Worm (Caenorhabditis elegans) whole organism, dauer: ENCODE results near the gene T07A9.14.

Experiments used
- unc-62 ChIP-seq: sonication (generic microtip); optimal IDR thresholded peaks from 2 replicates; lab custom pipeline; 2017; ENCODE audit warnings: missing biosample characterization, missing genetic modification reagents, missing genetic modification characterization

Gene T07A9.14

DNA sequence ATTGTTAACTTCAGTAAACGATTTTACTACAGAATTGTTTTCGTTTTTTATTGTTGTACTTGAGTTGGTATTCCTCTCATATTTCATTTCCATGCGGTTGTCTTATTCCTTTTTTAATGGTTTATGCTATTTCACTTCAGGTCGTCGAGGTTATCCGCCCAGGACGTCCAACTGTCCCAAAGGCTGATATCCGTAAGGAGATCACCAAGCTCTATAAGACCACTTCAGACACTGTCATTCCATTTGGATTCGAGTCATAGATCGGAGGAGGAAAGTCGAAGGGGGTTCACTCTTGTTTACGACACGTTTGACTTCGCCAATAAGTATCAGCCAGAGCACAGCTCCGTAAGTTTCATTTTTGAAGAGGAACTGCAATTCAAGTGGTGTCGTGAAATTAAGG lies at the start of gene T07A9.14:
Gene T07A9.14 (plus strand): TSS at position 124 of the 400 bp plus-strand sequence.
- TF ChIP-seq unc-62 (GFP tag; lab: Kevin White, UChicago), result no peak

DNA sequence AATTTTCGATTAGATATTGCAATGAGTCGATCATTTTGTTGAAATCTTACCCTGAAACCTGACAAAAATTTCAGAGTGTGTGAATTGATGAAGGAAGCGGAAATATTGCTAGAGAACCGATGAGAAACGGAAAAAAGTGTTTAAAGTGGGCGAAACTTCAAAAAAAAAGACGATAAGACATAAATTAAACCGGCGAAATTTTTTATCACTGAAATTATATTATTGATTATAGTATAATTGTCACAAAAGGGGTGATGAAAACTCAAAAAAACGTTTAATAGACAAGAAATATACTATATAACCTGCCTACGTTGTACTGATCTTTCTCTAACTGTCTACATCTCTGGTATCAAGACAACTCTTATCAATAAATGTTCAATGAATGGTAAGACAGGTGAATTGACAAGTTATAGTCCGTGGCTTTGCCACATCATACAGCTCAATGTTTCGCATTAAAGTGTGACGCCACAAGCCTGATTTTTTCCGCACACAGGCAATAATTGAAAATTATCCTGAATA lies 49.3 kb upstream of the T07A9.14 start, which contains the start of gene pxmp-4:
Gene pxmp-4 (minus strand): TSS at position 51 of the 519 bp plus-strand sequence.
- TF ChIP-seq unc-62 (GFP tag; lab: Kevin White, UChicago), result no peak

ce11 chrIV:338192-338831 lies 48.2 kb upstream of the T07A9.14 start:
- no peak for TF ChIP-seq unc-62 (GFP tag; lab: Kevin White, UChicago)

DNA sequence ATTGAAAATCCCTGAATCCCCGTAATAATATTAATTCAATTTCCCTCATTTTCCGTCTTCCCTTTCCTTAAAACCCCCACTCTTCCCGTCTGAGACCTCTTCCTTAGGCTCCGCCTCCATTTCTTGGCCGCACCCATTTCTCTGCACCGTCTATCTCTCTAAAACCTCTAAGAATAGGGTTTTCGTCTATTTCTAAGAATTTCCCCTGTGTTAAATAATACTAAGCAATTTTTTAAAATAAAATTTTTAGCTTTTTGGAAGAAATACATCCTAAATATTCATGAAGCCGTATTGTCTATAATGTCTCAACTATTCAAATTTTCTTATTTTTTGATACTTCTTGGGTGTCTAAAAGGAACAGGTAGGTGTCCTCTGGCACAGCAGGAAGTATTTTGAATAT lies 47.0 kb upstream of the T07A9.14 start, which contains the start of gene cdh-8:
Gene cdh-8 (plus strand): TSS at position 301 of the 400 bp plus-strand sequence.
- no peak for TF ChIP-seq unc-62 (GFP tag; lab: Kevin White, UChicago)

DNA sequence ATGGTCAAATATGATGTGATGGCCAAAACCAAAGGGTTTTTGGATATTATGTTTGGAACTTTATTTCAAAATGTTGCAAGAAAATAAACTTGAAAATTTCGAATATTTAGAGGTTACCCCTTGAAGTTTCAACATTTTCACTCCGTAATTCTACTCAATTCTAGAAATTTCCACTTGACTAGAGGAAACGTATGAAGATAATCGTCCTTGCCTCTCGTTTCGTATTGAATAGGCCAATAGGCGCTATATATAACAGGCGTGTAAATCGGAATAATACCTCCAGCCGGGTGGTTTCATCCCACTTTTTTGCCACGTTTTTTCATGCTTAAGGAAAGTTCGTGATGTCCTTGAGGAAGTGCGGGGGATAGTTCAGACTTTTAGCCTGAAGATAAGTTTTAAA lies 43.2 kb upstream of the T07A9.14 start:
- no peak for TF ChIP-seq unc-62 (GFP tag; lab: Kevin White, UChicago)

ce11 chrIV:364983-365382 lies 21.5 kb upstream of the T07A9.14 start:
- TF ChIP-seq unc-62 (GFP tag; lab: Kevin White, UChicago), result no peak

ce11 chrIV:366406-366805 lies 20.1 kb upstream of the T07A9.14 start:
- no peak for TF ChIP-seq unc-62 (GFP tag; lab: Kevin White, UChicago)

DNA sequence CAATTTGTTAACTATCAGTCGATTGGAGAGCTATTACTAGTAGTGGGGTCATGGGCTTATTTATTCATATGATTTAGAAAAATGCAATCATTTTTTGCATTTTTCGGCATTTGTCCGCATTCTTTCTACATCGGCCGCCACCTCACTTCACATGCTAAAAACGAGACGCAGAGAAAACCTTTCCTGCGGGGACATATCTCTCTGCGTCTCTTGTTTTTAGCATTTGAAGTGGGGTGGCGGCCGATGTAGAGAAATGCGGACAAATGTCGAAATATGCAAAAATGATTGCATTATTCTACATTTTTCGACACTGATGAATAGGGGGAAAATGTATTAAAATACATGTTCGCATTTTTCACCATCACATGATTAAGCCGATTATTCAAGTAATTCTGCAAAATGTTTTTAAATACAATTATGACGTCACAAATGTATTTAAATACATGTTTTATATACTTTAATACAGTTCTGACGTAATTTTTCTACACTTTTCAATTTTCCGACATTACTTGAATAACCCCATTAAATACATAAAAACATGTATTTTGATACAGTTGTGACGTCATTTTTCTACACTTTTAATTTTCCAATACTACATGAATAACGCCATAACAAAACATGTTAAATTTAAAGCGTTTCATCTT lies 14.2 kb upstream of the T07A9.14 start:
- no peak for TF ChIP-seq unc-62 (GFP tag; lab: Kevin White, UChicago)

- no peak for TF ChIP-seq unc-62 (GFP tag; lab: Kevin White, UChicago)
Measured at ce11 chrIV:373963-374362, 12.5 kb upstream of the T07A9.14 start.

ce11 chrIV:375915-376314 lies 10.6 kb upstream of the T07A9.14 start, which contains the start of gene fln-1:
Gene fln-1, minus strand, starts transcription at chrIV:376015.
- no peak for TF ChIP-seq unc-62 (GFP tag; lab: Kevin White, UChicago)

DNA sequence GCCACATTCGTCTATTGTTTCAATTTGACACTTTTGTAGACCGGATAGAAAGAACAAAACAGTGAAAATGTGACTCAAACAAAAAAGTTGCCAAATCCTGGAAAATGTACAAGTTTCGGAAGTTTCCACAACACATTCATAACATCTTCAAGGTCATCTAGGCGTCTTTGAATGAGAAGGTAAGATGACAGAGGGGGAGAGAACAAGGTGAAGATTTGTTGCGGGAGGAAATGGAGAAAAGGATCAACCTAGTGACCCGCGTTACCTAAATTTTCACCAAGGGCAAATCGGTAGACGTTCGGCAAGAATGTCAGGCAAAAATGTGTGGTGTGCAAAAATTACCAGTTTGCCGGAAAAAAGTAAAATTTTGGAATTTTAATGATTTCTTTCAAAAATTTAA lies 8.7 kb upstream of the T07A9.14 start:
- no peak for TF ChIP-seq unc-62 (GFP tag; lab: Kevin White, UChicago)

DNA sequence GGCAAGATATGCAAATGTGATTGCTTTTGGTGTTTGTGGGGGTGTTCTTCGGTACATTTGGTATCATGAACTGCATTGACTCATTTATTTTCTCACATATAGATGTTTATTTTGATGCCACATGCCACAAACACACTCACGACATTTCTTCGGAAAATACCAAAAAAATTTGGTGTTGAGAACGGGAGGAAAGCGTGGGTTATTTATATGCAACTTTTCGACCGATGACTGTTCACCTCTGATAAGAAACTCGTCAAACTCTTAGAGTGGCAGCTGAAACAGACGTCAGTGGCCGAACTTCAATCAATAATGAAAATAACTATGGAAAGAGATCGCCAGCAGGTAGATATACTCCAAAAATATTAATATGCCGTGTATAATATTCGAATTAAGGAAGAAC lies 8.1 kb upstream of the T07A9.14 start:
- no peak for TF ChIP-seq unc-62 (GFP tag; lab: Kevin White, UChicago)

DNA sequence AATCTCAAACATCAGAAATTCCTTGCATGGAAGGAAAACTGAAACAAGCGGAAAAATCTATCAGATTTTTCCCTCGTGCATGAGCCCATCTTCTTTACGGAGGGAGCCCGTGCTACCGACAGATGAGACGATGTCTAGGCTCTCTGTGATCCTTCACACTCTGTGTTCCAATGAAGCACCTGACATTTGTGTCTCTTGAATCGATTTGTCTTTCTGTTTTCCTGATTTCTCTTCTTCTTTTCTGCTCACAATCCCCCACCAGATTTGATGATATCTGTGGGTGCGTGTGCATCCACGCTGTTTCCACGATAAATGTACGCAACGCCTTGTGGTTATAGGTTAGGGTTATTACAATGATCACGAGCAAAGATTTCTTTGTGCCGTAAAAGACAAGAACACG lies 7.7 kb upstream of the T07A9.14 start:
- no peak for TF ChIP-seq unc-62 (GFP tag; lab: Kevin White, UChicago)

ce11 chrIV:379605-380004 lies 6.9 kb upstream of the T07A9.14 start:
- no peak for TF ChIP-seq unc-62 (GFP tag; lab: Kevin White, UChicago)

DNA sequence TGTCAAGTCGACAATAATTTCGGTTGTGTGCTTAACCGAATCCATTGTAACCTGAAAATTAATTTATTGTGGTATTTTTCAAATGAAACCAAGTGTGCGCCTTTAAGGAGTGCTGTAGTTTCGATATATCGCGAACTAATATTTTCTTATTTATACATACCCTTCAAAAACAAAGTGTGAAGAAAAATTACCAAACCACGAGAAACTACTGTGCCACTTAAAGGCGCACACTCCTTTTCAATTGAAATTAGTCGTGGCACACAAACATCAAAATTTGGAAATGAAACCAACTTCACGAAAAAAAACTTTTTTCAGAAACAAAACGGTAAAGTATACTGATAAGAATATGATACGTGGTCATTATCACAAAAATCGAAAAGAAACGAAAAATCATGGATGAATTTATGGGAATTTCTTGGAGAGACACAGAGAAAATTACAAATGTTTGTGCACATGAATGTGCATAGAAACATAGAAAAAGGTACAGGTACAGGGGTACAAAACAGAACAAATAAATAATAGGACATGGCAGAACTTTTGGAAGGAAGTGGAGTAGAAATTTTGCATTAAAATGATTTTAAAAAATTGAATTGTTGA lies 3.3 kb upstream of the T07A9.14 start, which contains the start of gene spl-1:
Gene spl-1 (minus strand): TSS at position 51 of the 597 bp plus-strand sequence.
- TF ChIP-seq unc-62 (GFP tag; lab: Kevin White, UChicago), result no peak
